Worm (Caenorhabditis elegans): ENCODE results near the gene srg-11.
A peak's percentile ranks its signal among the peaks of the same experiment; 100 is the strongest.

The srg-11 gene

ce11 chrIII:4679963-4680484 lies at the start of gene srg-11:
Gene srg-11 (plus strand): TSS chrIII:4680013.
- TF ChIP-seq nhr-19 (GFP tag; conservative IDR thresholded peaks at IDR 0.05) (no peak), blmp-1 (tag; optimal IDR thresholded peaks at IDR 0.05) (no peak), dsc-1 (tag; optimal IDR thresholded peaks at IDR 0.05) (no peak), ets-5 (GFP tag; IDR thresholded peaks at IDR 0.05) (no peak), tbx-2 (tag; optimal IDR thresholded peaks at IDR 0.05) (no peak), pag-3 (tag; optimal IDR thresholded peaks at IDR 0.05; ENCODE audit: borderline replicate concordance, insufficient read depth) (no peak), ceh-82 (tag; optimal IDR thresholded peaks at IDR 0.05) (no peak), fos-1 (tag; optimal IDR thresholded peaks at IDR 0.05) (no peak), lin-13 (GFP tag; optimal IDR thresholded peaks at IDR 0.05) (no peak), nhr-85 (tag) (no peak), ama-1 (optimal IDR thresholded peaks at IDR 0.05) (no peak)

- TF ChIP-seq ceh-90 (tag; optimal IDR thresholded peaks at IDR 0.05) (no peak), grh-1 (GFP tag; IDR thresholded peaks at IDR 0.05) (no peak), snu-23 (GFP tag; optimal IDR thresholded peaks at IDR 0.05) (no peak), nhr-77 (tag; optimal IDR thresholded peaks at IDR 0.05) (no peak), C16A3.4 (tag; optimal IDR thresholded peaks at IDR 0.05) (no peak), unc-86 (tag; optimal IDR thresholded peaks at IDR 0.05) (no peak), mef-2 (tag; optimal IDR thresholded peaks at IDR 0.05) (no peak), ztf-11 (tag; optimal IDR thresholded peaks at IDR 0.05) (no peak), xbp-1 (tag; optimal IDR thresholded peaks at IDR 0.05) (no peak)
Observed at ce11 chrIII:4634947-4635346, 44.9 kb upstream of the srg-11 start, which contains the start of gene clec-153. Gene clec-153 (plus strand): TSS chrIII:4635247.

ce11 chrIII:4643262-4643661 lies 36.6 kb upstream of the srg-11 start, which contains the start of gene pfas-1:
Gene pfas-1 (minus strand): TSS chrIII:4643310.
- no peak for TF ChIP-seq vab-15 (tag; optimal IDR thresholded peaks at IDR 0.05)
- TF ChIP-seq egl-13 (tag; optimal IDR thresholded peaks at IDR 0.05), result no peak
- peak; percentile 21 for TF ChIP-seq elt-2 (tag; optimal IDR thresholded peaks at IDR 0.05)
- no peak for TF ChIP-seq irx-1 (tag; optimal IDR thresholded peaks at IDR 0.05)
- peak; percentile 41 for TF ChIP-seq tlp-1 (tag; optimal IDR thresholded peaks at IDR 0.05)
- no peak for TF ChIP-seq sox-4 (tag; optimal IDR thresholded peaks at IDR 0.05)
- no peak for TF ChIP-seq ceh-82 (tag; optimal IDR thresholded peaks at IDR 0.05)
- TF ChIP-seq ets-5 (GFP tag; IDR thresholded peaks at IDR 0.05), result no peak
- TF ChIP-seq lir-3 (tag; optimal IDR thresholded peaks at IDR 0.05; ENCODE audit: poor library complexity), result no peak
- TF ChIP-seq zip-4 (GFP tag; optimal IDR thresholded peaks at IDR 0.05), result no peak
- no peak for TF ChIP-seq hlh-17 (GFP tag; optimal IDR thresholded peaks at IDR 0.05; ENCODE audit: borderline replicate concordance)
- TF ChIP-seq unc-30 (tag; optimal IDR thresholded peaks at IDR 0.05), result no peak
- no peak for TF ChIP-seq fos-1 (tag; optimal IDR thresholded peaks at IDR 0.05)
- no peak for TF ChIP-seq aly-2 (tag; optimal IDR thresholded peaks at IDR 0.05)

ce11 chrIII:4646246-4646645 lies 33.6 kb upstream of the srg-11 start, which contains the start of gene pqn-29:
Gene pqn-29 (minus strand): TSS chrIII:4646346.
- TF ChIP-seq fkh-10 (GFP tag; optimal IDR thresholded peaks at IDR 0.05) (no peak), lin-39 (tag; optimal IDR thresholded peaks at IDR 0.05) (no peak)

ce11 chrIII:4647341-4647740 lies 32.5 kb upstream of the srg-11 start:
- TF ChIP-seq dsc-1 (tag; optimal IDR thresholded peaks at IDR 0.05) (peak; percentile 94), lin-13 (GFP tag; optimal IDR thresholded peaks at IDR 0.05) (no peak), fkh-4 (tag; optimal IDR thresholded peaks at IDR 0.05; ENCODE audit: borderline replicate concordance) (peak; percentile 71)
